Fruit fly (Drosophila melanogaster) whole organism, embryonic: ENCODE data around the gene Cad99C.

ENCODE experiments used
- BEAF-32 ChIP-seq: fragments of 200-800 bp; sonication (Bioruptor generic); optimal IDR thresholded peaks from 3 replicates; lab custom pipeline; 2017; ENCODE audit warnings: missing biosample characterization, missing genetic modification characterization, mild to moderate bottlenecking, moderate library complexity, missing genetic modification reagents
- C15 ChIP-seq: fragments of 200-800 bp; sonication (Bioruptor generic); IDR thresholded peaks from 3 replicates; pipeline ENCODE4 v1.3.6; 2022; ENCODE audit warnings: missing biosample characterization, missing genetic modification characterization
- CG1024 ChIP-seq: fragments of 200-800 bp; sonication (Bioruptor generic); IDR thresholded peaks from 2 replicates; pipeline ENCODE4 v1.3.6; 2022; ENCODE audit warnings: missing biosample characterization, missing genetic modification characterization
- CG1233 ChIP-seq: fragments of 200-800 bp; sonication (Bioruptor generic); optimal IDR thresholded peaks from 4 replicates; lab custom pipeline; 2018; ENCODE audit warnings: missing biosample characterization, mild to moderate bottlenecking, missing genetic modification characterization
- CG12942 ChIP-seq: fragments of 200-800 bp; sonication (Bioruptor generic); optimal IDR thresholded peaks from 3 replicates; lab custom pipeline; 2016; ENCODE audit warnings: missing biosample characterization, missing genetic modification characterization
- CG13296 ChIP-seq: fragments of 200-800 bp; sonication (Bioruptor generic); optimal IDR thresholded peaks from 3 replicates; lab custom pipeline; 2018; ENCODE audit warnings: missing biosample characterization, mild to moderate bottlenecking, missing genetic modification characterization
- CG14014 ChIP-seq: fragments of 200-800 bp; sonication (Bioruptor generic); IDR thresholded peaks from 2 replicates; pipeline ENCODE4 v1.3.6; 2022; ENCODE audit warnings: missing biosample characterization, missing genetic modification characterization
- CG15479 ChIP-seq: fragments of 200-800 bp; sonication (Bioruptor generic); optimal IDR thresholded peaks from 3 replicates; lab custom pipeline; 2019; ENCODE audit warnings: missing biosample characterization, mild to moderate bottlenecking, missing genetic modification characterization, moderate library complexity
- CG15514 ChIP-seq: fragments of 200-800 bp; sonication (Bioruptor generic); optimal IDR thresholded peaks from 3 replicates; lab custom pipeline; 2017; ENCODE audit warnings: missing biosample characterization, missing genetic modification characterization, mild to moderate bottlenecking, moderate library complexity, missing genetic modification reagents
- CG2875 ChIP-seq: fragments of 200-800 bp; sonication (Bioruptor generic); optimal IDR thresholded peaks from 2 replicates; lab custom pipeline; 2017; ENCODE audit warnings: missing biosample characterization, mild to moderate bottlenecking, missing genetic modification characterization, missing genetic modification reagents
- CG3163 ChIP-seq: fragments of 200-800 bp; sonication (Bioruptor generic); optimal IDR thresholded peaks from 3 replicates; lab custom pipeline; 2016; ENCODE audit warnings: missing biosample characterization, missing genetic modification characterization
- CG32772 ChIP-seq: fragments of 200-800 bp; sonication (Bioruptor generic); IDR thresholded peaks from 2 replicates; pipeline ENCODE4 v1.3.6; 2022; ENCODE audit warnings: missing biosample characterization, missing genetic modification characterization
- CG34224 ChIP-seq: fragments of 200-800 bp; sonication (Bioruptor generic); IDR thresholded peaks from 3 replicates; pipeline ENCODE4 v1.3.6; 2022; ENCODE audit warnings: missing biosample characterization, missing genetic modification characterization; ENCODE audit not compliant: partially characterized antibody
- CG4854 ChIP-seq: fragments of 200-800 bp; sonication (Bioruptor generic); optimal IDR thresholded peaks from 2 replicates; lab custom pipeline; 2016; ENCODE audit warnings: missing biosample characterization, missing genetic modification characterization, inconsistent platforms
- CG6654 ChIP-seq: fragments of 200-800 bp; sonication (Bioruptor generic); optimal IDR thresholded peaks from 2 replicates; lab custom pipeline; 2017; ENCODE audit warnings: missing biosample characterization, mild to moderate bottlenecking, missing genetic modification characterization
- CG7786 ChIP-seq: fragments of 200-800 bp; sonication (Bioruptor generic); optimal IDR thresholded peaks from 2 replicates; lab custom pipeline; 2016; ENCODE audit warnings: missing biosample characterization, missing genetic modification characterization
- CG8924 ChIP-seq: fragments of 200-800 bp; optimal IDR thresholded peaks from 3 replicates; lab custom pipeline; 2019; ENCODE audit warnings: missing biosample characterization, mild to moderate bottlenecking, missing genetic modification characterization, moderate library complexity
- CG8944 ChIP-seq: fragments of 200-800 bp; sonication (Bioruptor generic); optimal IDR thresholded peaks from 3 replicates; lab custom pipeline; 2016; ENCODE audit warnings: missing biosample characterization, missing genetic modification characterization
- Dbx ChIP-seq: fragments of 200-800 bp; sonication (Bioruptor generic); IDR thresholded peaks from 3 replicates; pipeline ENCODE4 v1.3.6; 2022; ENCODE audit warnings: missing biosample characterization, missing genetic modification characterization
- Dek ChIP-seq: fragments of 200-800 bp; sonication (Bioruptor generic); optimal IDR thresholded peaks from 3 replicates; lab custom pipeline; 2019; ENCODE audit warnings: missing biosample characterization, mild to moderate bottlenecking, missing genetic modification characterization, moderate library complexity
- Dll ChIP-seq: fragments of 200-800 bp; sonication (Bioruptor generic); IDR thresholded peaks from 4 replicates; pipeline ENCODE4 v1.3.6; 2022; ENCODE audit warnings: missing biosample characterization, missing genetic modification characterization; ENCODE audit not compliant: partially characterized antibody
- Eip74EF ChIP-seq, 2 experiments: fragments of 200-800 bp in 1 of 2; fragments of >200 bp in 1 of 2; sonication (Bioruptor generic) in 1 of 2; optimal IDR thresholded peaks; 2 replicates each; lab custom pipeline; 2017 to 2019; ENCODE audit warnings: missing biosample characterization in 2 of 2, missing genetic modification characterization in 2 of 2, mild to moderate bottlenecking in 1 of 2, moderate library complexity in 1 of 2
- Fer1 ChIP-seq: fragments of 200-800 bp; sonication (Bioruptor generic); optimal IDR thresholded peaks from 2 replicates; lab custom pipeline; 2017; ENCODE audit warnings: missing biosample characterization, mild to moderate bottlenecking, missing genetic modification characterization
- GATAe ChIP-seq: fragments of 200-800 bp; sonication (Bioruptor generic); conservative IDR thresholded peaks from 2 replicates; pipeline ENCODE4 v1.3.6; 2022; ENCODE audit warnings: missing biosample characterization, missing genetic modification characterization
- Mad ChIP-seq: fragments of 200-800 bp; sonication (Bioruptor generic); optimal IDR thresholded peaks from 2 replicates; lab custom pipeline; 2016; ENCODE audit warnings: missing biosample characterization, missing genetic modification characterization
- Med ChIP-seq: fragments of 200-800 bp; sonication (Bioruptor generic); peaks from one replicate; lab custom pipeline; 2016; ENCODE audit warnings: missing biosample characterization, missing genetic modification characterization, mild to moderate bottlenecking, inconsistent platforms, moderate library complexity
- Meics ChIP-seq: fragments of 200-800 bp; sonication (Bioruptor generic); optimal IDR thresholded peaks from 2 replicates; lab custom pipeline; 2017; ENCODE audit warnings: missing biosample characterization, mild to moderate bottlenecking, missing genetic modification characterization
- NK7.1 ChIP-seq: fragments of 200-800 bp; sonication (Bioruptor generic); optimal IDR thresholded peaks from 3 replicates; lab custom pipeline; 2016; ENCODE audit warnings: missing biosample characterization, missing genetic modification characterization
- Pdp1 ChIP-seq, 2 experiments: fragments of 200-800 bp; sonication (Bioruptor generic); optimal IDR thresholded peaks; 3 replicates each; lab custom pipeline; 2016; ENCODE audit warnings: missing biosample characterization in 2 of 2, missing genetic modification characterization in 2 of 2, mild to moderate bottlenecking in 1 of 2, moderate library complexity in 1 of 2
- Sin3A ChIP-seq: fragments of >200 bp; optimal IDR thresholded peaks from 2 replicates; lab custom pipeline; 2018
- Trl ChIP-seq, 3 experiments: fragments of >200 bp in 2 of 3; fragments of 200-800 bp in 1 of 3; sonication (Bioruptor generic) in 1 of 3; optimal IDR thresholded peaks; 2 replicates in 1 of 3; 3 replicates in 2 of 3; lab custom pipeline; 2016 to 2017; ENCODE audit warnings: missing biosample characterization in 1 of 3, missing genetic modification characterization in 1 of 3
- bsh ChIP-seq, 2 experiments: fragments of 200-800 bp; sonication (Bioruptor generic); optimal IDR thresholded peaks; 2 replicates each; lab custom pipeline; 2017 to 2018; ENCODE audit warnings: mild to moderate bottlenecking in 2 of 2, missing biosample characterization in 2 of 2, missing genetic modification characterization in 2 of 2, moderate library complexity in 1 of 2
- cg ChIP-seq: fragments of 200-800 bp; sonication (Bioruptor generic); optimal IDR thresholded peaks from 3 replicates; lab custom pipeline; 2019; ENCODE audit warnings: missing biosample characterization, mild to moderate bottlenecking, missing genetic modification characterization, moderate library complexity
- chinmo ChIP-seq: fragments of 200-800 bp; sonication (Bioruptor generic); IDR thresholded peaks from 4 replicates; pipeline ENCODE4 v1.3.6; 2022; ENCODE audit warnings: missing biosample characterization, missing genetic modification characterization; ENCODE audit not compliant: partially characterized antibody
- croc ChIP-seq: fragments of 200-800 bp; sonication (Bioruptor generic); conservative IDR thresholded peaks from 3 replicates; pipeline ENCODE4 v1.3.6; 2022; ENCODE audit warnings: missing biosample characterization, missing genetic modification characterization
- exex ChIP-seq: fragments of 200-800 bp; sonication (Bioruptor generic); optimal IDR thresholded peaks from 4 replicates; lab custom pipeline; 2018; ENCODE audit warnings: missing biosample characterization, mild to moderate bottlenecking, missing genetic modification characterization, moderate library complexity
- grn ChIP-seq: fragments of 200-800 bp; sonication (Bioruptor generic); optimal IDR thresholded peaks from 3 replicates; lab custom pipeline; 2017; ENCODE audit warnings: missing biosample characterization, missing genetic modification characterization
- mirr ChIP-seq: fragments of 200-800 bp; sonication (Bioruptor generic); optimal IDR thresholded peaks from 3 replicates; lab custom pipeline; 2018; ENCODE audit warnings: missing biosample characterization, mild to moderate bottlenecking, missing genetic modification characterization
- odd ChIP-seq: fragments of 200-800 bp; sonication (Bioruptor generic); optimal IDR thresholded peaks from 2 replicates; lab custom pipeline; 2017; ENCODE audit warnings: missing biosample characterization, mild to moderate bottlenecking, missing genetic modification characterization
- sna ChIP-seq: fragments of 200-800 bp; sonication (Bioruptor generic); IDR thresholded peaks from 2 replicates; pipeline ENCODE4 v1.3.6; 2022; ENCODE audit warnings: missing biosample characterization, missing genetic modification characterization; ENCODE audit not compliant: partially characterized antibody
- tin ChIP-seq: fragments of 200-800 bp; sonication (Bioruptor generic); optimal IDR thresholded peaks from 3 replicates; lab custom pipeline; 2016; ENCODE audit warnings: missing biosample characterization, missing genetic modification characterization
- z ChIP-seq: fragments of 200-800 bp; sonication (Bioruptor generic); IDR thresholded peaks from 3 replicates; pipeline ENCODE4 v1.3.6; 2022; ENCODE audit warnings: missing biosample characterization, missing genetic modification characterization
- zen2 ChIP-seq: fragments of 200-800 bp; sonication (Bioruptor generic); IDR thresholded peaks from 3 replicates; pipeline ENCODE4 v1.3.6; 2022; ENCODE audit warnings: missing biosample characterization, missing genetic modification characterization; ENCODE audit not compliant: partially characterized antibody

Gene Cad99C

DNA sequence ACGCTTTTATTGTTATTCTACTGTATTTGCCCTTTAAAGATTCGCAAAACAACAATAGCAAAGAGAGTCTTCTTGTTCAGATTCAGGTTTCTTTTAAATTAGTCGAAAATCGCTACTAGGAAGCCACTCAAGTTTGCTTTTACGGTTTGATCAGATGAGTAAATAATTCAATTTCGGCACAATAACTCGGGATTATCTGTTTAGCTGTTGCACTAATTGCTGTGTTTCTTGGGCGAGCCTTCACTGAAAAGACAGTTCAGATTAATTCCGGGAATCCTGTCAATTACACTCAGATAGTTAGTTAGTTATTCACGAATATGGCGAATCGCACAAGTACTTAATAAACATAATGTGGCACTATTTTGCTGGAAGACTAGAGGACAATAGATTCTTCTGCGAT, 25.2 kb downstream of the Cad99C start (continued):
- no peak for TF ChIP-seq CG7786 (GFP tag; lab: Kevin White, UChicago)
- TF ChIP-seq CG32772 (GFP tag; lab: Robert Waterston, UW) = no peak
- TF ChIP-seq CG8944 (GFP tag; lab: Kevin White, UChicago) = no peak
- TF ChIP-seq Fer1 (GFP tag; lab: Kevin White, UChicago) = peak; percentile 58
- no peak for TF ChIP-seq CG15479
- no peak for TF ChIP-seq CG3163
- no peak for TF ChIP-seq CG6654
- no peak for TF ChIP-seq croc (GFP tag; lab: Robert Waterston, UW)
- TF ChIP-seq, all 482 proteins: peak for 18

DNA sequence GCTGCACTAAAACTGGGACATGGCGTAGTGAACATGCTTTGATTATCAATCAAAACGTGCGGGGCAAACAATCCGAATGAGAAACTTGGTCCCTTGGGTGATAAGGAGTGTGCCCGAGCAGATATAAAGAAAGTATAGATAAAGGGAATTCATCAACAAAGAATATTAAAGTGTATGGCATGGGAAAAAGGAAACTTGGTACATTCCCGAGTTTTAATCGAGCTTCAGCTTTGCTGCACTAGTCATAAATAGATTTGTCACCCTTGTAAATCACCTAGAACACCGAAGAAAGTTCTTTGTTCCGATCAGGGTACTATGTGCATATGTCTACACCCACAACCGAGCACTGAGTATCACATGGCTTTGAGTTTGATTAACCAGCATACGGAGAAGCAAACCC, 26.0 kb downstream of the Cad99C start:
- TF ChIP-seq Sin3A (lab: Kevin White, UChicago) = no peak

DNA sequence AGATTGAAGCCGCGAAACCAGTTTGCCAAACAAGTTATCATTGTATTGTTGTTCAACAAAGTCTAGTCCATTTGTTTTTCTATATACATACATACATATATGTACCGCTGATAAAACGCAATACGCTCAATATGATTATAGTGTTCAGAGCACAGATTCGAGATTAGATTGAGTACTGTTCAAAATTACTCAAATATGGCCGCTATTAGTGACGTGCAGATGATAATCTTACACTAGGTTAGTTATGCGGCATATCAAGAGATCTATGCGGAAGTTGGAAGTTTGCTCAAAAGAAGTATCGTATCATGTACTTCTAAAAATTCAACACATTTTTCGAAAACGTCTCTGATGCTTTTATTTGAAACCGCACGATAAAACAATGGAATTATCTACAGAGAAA, 26.4 kb downstream of the Cad99C start:
- no peak for TF ChIP-seq CG15514 (GFP tag; lab: Kevin White, UChicago)
- peak; percentile 93 for TF ChIP-seq z (GFP tag; lab: Robert Waterston, UW)
- TF ChIP-seq zen2 (GFP tag; lab: Robert Waterston, UW) = no peak
- TF ChIP-seq Dek (tag; lab: Kevin White, UChicago) = no peak
- TF ChIP-seq Meics (GFP tag; lab: Kevin White, UChicago) = no peak
- TF ChIP-seq tin = no peak
- TF ChIP-seq Mad (GFP tag; lab: Kevin White, UChicago) = no peak
- no peak for TF ChIP-seq CG1233
- TF ChIP-seq Med (GFP tag; lab: Kevin White, UChicago) = no peak
- no peak for TF ChIP-seq CG2875 (GFP tag; lab: Kevin White, UChicago)
- no peak for TF ChIP-seq CG12942 (GFP tag; lab: Kevin White, UChicago)
- peak; percentile 21 for TF ChIP-seq CG8924 (tag; lab: Kevin White, UChicago)
- no peak for TF ChIP-seq GATAe (GFP tag; lab: Robert Waterston, UW)
- no peak for TF ChIP-seq BEAF-32 (GFP tag; lab: Kevin White, UChicago)
- TF ChIP-seq NK7.1 (GFP tag; lab: Kevin White, UChicago) = no peak
- peak in 1 of 2 experiments; percentile 0 for TF ChIP-seq Trl (optimal IDR thresholded peaks at IDR 0.05; lab: Kevin White, UChicago)
- no peak for TF ChIP-seq Trl (GFP tag; optimal IDR thresholded peaks at IDR 0.05; lab: Kevin White, UChicago)
- TF ChIP-seq Pdp1 (GFP tag; optimal IDR thresholded peaks at IDR 0.05; lab: Kevin White, UChicago) = peak in 1 of 2 experiments; percentile 0
- peak; percentile 25 for TF ChIP-seq cg (GFP tag; lab: Kevin White, UChicago)
- peak in 1 of 2 experiments; percentile 36 for TF ChIP-seq Eip74EF (GFP tag; optimal IDR thresholded peaks at IDR 0.05; lab: Kevin White, UChicago)
- peak; percentile 33; the same call in 1 of the 3 replicates for TF ChIP-seq CG34224
- TF ChIP-seq mirr (GFP tag; lab: Kevin White, UChicago) = peak; percentile 47
- TF ChIP-seq Dll = no peak
- TF ChIP-seq chinmo = peak; percentile 67; the same call in 2 of the 4 replicates
- no peak for TF ChIP-seq CG4854 (GFP tag; lab: Kevin White, UChicago)
- TF ChIP-seq CG13296 (GFP tag; lab: Kevin White, UChicago) = peak; percentile 25
- no peak for TF ChIP-seq CG14014 (GFP tag; lab: Robert Waterston, UW)
- no peak for TF ChIP-seq odd (GFP tag; lab: Kevin White, UChicago)
- TF ChIP-seq sna (GFP tag; lab: Robert Waterston, UW) = no peak
- no peak for TF ChIP-seq bsh (GFP tag; optimal IDR thresholded peaks at IDR 0.05; lab: Kevin White, UChicago)
- peak; percentile 64 for TF ChIP-seq exex (tag; lab: Kevin White, UChicago)
- TF ChIP-seq Dbx (GFP tag; lab: Robert Waterston, UW) = no peak
- TF ChIP-seq C15 (GFP tag; lab: Robert Waterston, UW) = no peak
- TF ChIP-seq grn (GFP tag; lab: Kevin White, UChicago) = peak; percentile 94
- no peak for TF ChIP-seq CG1024 (GFP tag; lab: Robert Waterston, UW)
